Worm (Caenorhabditis elegans) whole organism, early embryonic: ENCODE data around the gene mct-3.

Experiments used
- B0310.2 ChIP-seq: sonication (generic microtip); optimal IDR thresholded peaks from 2 replicates; lab custom pipeline; 2016; ENCODE audit warnings: mild to moderate bottlenecking, missing genetic modification characterization, missing compliant biosample characterization
- F13C5.2 ChIP-seq: sonication (generic microtip); optimal IDR thresholded peaks from 2 replicates; lab custom pipeline; 2017; ENCODE audit warnings: mild to moderate bottlenecking, missing genetic modification characterization, inconsistent platforms, missing compliant biosample characterization
- aly-1 ChIP-seq: sonication (generic microtip); optimal IDR thresholded peaks from 2 replicates; lab custom pipeline; 2016; ENCODE audit warnings: missing genetic modification characterization, missing compliant biosample characterization
- ama-1 ChIP-seq: fragments of 150-350 bp; optimal IDR thresholded peaks from 2 replicates; lab custom pipeline; 2014
- ceh-13 ChIP-seq: fragments of 200-800 bp; sonication (Bioruptor generic); optimal IDR thresholded peaks from 2 replicates; lab custom pipeline; 2018; ENCODE audit warnings: mild to moderate bottlenecking, missing genetic modification characterization, missing compliant biosample characterization
- ceh-36 ChIP-seq: sonication (generic microtip); optimal IDR thresholded peaks from 2 replicates; lab custom pipeline; 2016; ENCODE audit warnings: missing genetic modification characterization, inconsistent platforms, missing compliant biosample characterization
- ets-7 ChIP-seq: sonication (generic microtip); optimal IDR thresholded peaks from 2 replicates; lab custom pipeline; 2016; ENCODE audit warnings: missing genotype, missing genetic modification characterization, missing compliant biosample characterization
- flt-1 ChIP-seq: fragments of 200-800 bp; sonication (Bioruptor generic); IDR thresholded peaks from 2 replicates; pipeline ENCODE4 v1.3.6; 2022; ENCODE audit warnings: missing genetic modification characterization, missing compliant biosample characterization
- hmbx-1 ChIP-seq: sonication (generic microtip); optimal IDR thresholded peaks from 2 replicates; lab custom pipeline; 2016; ENCODE audit warnings: mild to moderate bottlenecking, missing genetic modification characterization, missing compliant biosample characterization
- hmg-4 ChIP-seq: fragments of 200-800 bp; sonication (Bioruptor generic); optimal IDR thresholded peaks from 2 replicates; lab custom pipeline; 2018; ENCODE audit warnings: mild to moderate bottlenecking, missing genetic modification characterization, missing compliant biosample characterization
- hnd-1 ChIP-seq: sonication (generic microtip); optimal IDR thresholded peaks from 2 replicates; lab custom pipeline; 2016; ENCODE audit warnings: missing genetic modification characterization, missing compliant biosample characterization
- pes-1 ChIP-seq: fragments of 200-800 bp; sonication (Bioruptor generic); IDR thresholded peaks from 2 replicates; pipeline ENCODE4 v1.3.6; 2022; ENCODE audit warnings: missing genetic modification reagents, missing genetic modification characterization, missing compliant biosample characterization
- scrt-1 ChIP-seq: fragments of 200-800 bp; sonication (Bioruptor generic); IDR thresholded peaks from 2 replicates; pipeline ENCODE4 v1.3.6; 2022; ENCODE audit warnings: missing genetic modification characterization, missing compliant biosample characterization
- sea-1 ChIP-seq: fragments of 200-800 bp; sonication (Bioruptor generic); conservative IDR thresholded peaks from 2 replicates; pipeline ENCODE4 v1.3.6; 2022; ENCODE audit warnings: missing genetic modification characterization, missing compliant biosample characterization
- tbx-11 ChIP-seq: fragments of 200-800 bp; sonication (Bioruptor generic); IDR thresholded peaks from 2 replicates; pipeline ENCODE4 v1.3.6; 2022; ENCODE audit warnings: missing genetic modification characterization, missing compliant biosample characterization
- tbx-37 ChIP-seq: fragments of 200-800 bp; sonication (Bioruptor generic); conservative IDR thresholded peaks from 2 replicates; pipeline ENCODE4 v1.3.6; 2022; ENCODE audit warnings: missing genetic modification reagents, missing genetic modification characterization, missing compliant biosample characterization
- tra-4 ChIP-seq: sonication (generic microtip); optimal IDR thresholded peaks from 2 replicates; lab custom pipeline; 2017; ENCODE audit warnings: missing genetic modification characterization, missing compliant biosample characterization

mct-3 gene

DNA sequence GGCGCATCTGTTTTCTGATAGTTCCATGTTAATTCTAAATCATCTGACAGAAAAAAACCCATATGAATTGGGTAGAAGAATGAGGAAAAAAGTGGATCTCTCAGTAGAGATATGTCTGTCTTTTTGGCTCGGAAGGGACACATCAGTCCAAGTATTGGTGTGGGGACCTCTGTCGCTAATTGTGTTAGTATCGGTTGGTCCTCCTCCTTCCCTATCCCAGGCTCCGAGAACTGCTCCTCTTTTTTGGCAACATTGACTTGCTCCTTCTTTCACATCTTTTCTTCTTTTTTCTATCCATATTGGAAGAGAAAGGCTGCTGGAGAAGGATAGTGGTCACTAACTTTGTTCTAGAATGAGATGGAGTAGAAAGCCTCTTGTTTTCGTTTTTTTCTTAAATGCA lies 23.2 kb downstream of the mct-3 start:
- TF ChIP-seq F13C5.2, result no peak
- no peak for TF ChIP-seq hmbx-1
- TF ChIP-seq ama-1 (lab: Kevin White, UChicago), result no peak
- no peak for TF ChIP-seq tbx-11 (GFP tag; lab: Robert Waterston, UW)
- no peak for TF ChIP-seq tbx-37 (GFP tag; lab: Robert Waterston, UW)
- no peak for TF ChIP-seq ets-7
- no peak for TF ChIP-seq sea-1

DNA sequence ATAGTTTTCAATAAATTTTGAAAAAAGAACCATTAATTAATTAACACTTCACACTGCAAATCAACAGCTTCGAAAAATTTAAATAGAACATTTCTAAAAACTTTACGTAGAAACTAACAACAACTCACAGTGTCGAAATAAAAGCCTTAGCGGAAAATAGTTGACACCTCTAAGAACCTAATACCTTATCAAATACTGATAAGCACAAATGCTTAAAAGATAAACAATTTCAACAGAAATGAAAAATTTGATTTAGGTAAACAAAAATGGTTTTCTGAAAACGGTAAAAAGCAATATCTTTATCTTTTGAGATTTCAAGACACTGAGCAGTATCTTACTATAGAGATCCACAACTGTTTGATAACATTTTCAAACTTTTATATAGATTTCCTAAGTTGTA lies 24.2 kb downstream of the mct-3 start:
- no peak for TF ChIP-seq ceh-36 (tag; lab: Kevin White, UChicago)
- TF ChIP-seq tbx-11 (GFP tag; lab: Robert Waterston, UW), result no peak
- TF ChIP-seq ets-7, result no peak
- TF ChIP-seq hnd-1 (tag; lab: Kevin White, UChicago), result no peak
- no peak for TF ChIP-seq tbx-37 (GFP tag; lab: Robert Waterston, UW)
- TF ChIP-seq F13C5.2, result no peak
- TF ChIP-seq sea-1, result no peak
- TF ChIP-seq aly-1, result no peak
- TF ChIP-seq hmbx-1, result no peak
- no peak for TF ChIP-seq pes-1 (GFP tag; lab: Robert Waterston, UW)
- TF ChIP-seq flt-1 (GFP tag; lab: Robert Waterston, UW), result no peak
- no peak for TF ChIP-seq B0310.2

DNA sequence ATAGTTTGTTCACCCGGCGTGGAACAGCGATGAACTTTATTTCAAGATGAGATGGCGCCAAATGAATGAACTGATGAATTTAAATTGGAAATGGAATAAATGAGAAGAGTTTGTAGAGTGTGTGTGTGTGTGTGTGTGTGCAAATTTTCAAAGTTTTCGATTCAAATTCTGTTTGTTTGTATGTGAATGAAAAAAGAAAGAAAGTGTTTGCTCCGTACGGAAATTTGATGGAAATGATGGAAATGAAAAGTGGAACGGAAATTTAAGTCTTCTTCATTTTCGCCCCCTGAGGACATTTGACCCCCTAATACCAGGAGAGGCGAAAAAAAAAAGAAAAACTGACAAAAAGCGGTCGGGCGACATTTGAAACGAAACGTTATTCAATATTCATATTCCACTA lies 25.4 kb downstream of the mct-3 start:
- no peak for TF ChIP-seq aly-1

DNA sequence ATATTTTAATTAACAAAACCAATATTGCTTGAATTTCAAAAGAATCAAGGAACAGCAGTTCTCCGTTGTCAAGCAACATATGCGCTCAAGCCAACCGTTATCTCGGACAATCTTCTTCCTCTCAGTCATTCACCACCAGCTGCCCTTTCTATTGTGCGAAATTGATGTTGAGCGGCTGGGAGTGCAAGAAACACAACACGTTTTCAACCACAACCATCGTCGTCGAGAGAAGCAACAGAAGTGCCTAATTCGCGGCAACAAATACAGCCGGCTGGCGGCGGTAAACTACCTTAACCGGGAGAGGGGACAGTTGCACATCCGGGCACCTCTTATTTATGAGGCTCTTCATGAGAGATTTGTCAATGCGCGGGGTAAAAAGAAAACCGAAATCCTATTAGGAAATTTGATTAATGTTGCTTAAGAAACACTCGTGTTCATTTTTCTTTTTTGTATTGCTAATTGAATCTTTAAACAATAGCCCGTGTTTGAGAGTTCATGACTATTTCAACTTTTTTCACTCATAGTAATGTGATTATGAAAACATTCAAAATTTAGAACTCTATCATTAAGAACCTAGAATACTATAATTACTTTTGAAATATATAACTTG lies 29.2 kb downstream of the mct-3 start:
- TF ChIP-seq sea-1 (no peak), F13C5.2 (no peak), hmbx-1 (no peak), ama-1 (lab: Kevin White, UChicago) (no peak), hmg-4 (GFP tag; lab: Kevin White, UChicago) (peak; percentile 62)

DNA sequence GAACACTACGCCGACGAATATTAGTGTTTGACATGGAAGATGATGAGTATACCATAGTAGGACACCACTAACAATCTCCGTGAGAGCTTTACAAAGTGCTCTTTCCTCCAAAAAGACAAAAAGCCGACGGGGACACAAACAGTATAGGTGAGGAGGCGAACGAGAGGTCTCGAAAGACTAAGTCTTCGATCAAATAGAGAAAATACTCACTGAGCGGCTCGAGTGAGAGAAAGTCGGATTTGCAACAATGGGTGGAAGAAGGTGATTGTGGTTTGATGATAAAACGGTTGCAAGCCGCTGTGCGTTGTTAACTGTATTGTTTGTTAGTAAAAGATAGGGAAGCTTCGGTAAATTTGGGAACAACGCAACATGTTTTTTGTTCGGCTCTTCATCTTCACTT lies 29.9 kb downstream of the mct-3 start, which contains the start of gene hlb-1:
Gene hlb-1, minus strand, starts transcription at position 101 of the 400 bp plus-strand sequence.
- TF ChIP-seq tra-4 (tag; lab: Kevin White, UChicago) (no peak), hmg-4 (GFP tag; lab: Kevin White, UChicago) (no peak), B0310.2 (no peak), ceh-36 (tag; lab: Kevin White, UChicago) (no peak), sea-1 (no peak), tbx-11 (GFP tag; lab: Robert Waterston, UW) (no peak), ets-7 (no peak), pes-1 (GFP tag; lab: Robert Waterston, UW) (no peak), aly-1 (no peak), ceh-13 (GFP tag; lab: Kevin White, UChicago) (no peak), hnd-1 (tag; lab: Kevin White, UChicago) (no peak), flt-1 (GFP tag; lab: Robert Waterston, UW) (no peak)

DNA sequence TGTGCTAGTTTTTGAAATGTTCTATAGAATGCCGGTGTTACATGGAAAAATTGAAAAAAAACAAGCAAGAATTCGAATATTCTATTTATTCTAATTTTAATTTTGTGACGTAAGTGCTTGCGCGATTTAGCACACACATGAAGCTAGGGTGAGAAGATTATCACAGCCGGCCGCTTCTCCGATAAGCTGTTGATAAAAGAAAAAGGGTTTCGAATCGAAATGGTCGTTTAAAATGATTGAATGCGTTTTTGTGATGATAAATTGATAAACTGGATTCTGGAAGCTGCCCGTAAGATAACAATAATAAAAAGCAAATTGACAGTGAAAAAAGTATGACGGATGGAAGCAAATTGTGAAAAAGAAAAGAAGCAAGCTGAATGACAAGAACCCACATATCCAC lies 31.5 kb downstream of the mct-3 start:
- TF ChIP-seq sea-1 (no peak), tra-4 (tag; lab: Kevin White, UChicago) (no peak), aly-1 (no peak), hnd-1 (tag; lab: Kevin White, UChicago) (no peak), hmbx-1 (no peak), scrt-1 (no peak), ama-1 (lab: Kevin White, UChicago) (no peak), B0310.2 (no peak), tbx-37 (GFP tag; lab: Robert Waterston, UW) (no peak), tbx-11 (GFP tag; lab: Robert Waterston, UW) (no peak), F13C5.2 (no peak), pes-1 (GFP tag; lab: Robert Waterston, UW) (no peak), ceh-13 (GFP tag; lab: Kevin White, UChicago) (no peak)

DNA sequence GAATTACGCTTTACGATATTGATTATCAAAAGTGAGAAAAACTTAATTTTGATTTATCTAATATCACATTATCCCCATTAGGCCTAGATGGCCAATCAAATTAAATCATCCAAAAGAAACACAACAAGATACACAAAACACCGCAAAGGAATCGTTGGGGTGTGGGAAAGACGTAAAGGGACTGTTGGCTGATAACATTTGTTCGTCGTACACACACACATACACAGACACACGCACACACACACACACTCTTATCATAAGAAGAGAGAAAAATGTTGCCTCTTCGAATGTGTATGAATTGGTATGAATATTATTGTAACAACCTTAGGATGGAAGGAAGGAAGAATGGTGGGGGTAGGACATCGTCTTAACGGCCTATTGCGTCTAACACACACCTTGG lies 32.4 kb downstream of the mct-3 start:
- no peak for TF ChIP-seq ama-1 (lab: Kevin White, UChicago)
- no peak for TF ChIP-seq F13C5.2
- TF ChIP-seq aly-1, result no peak
- no peak for TF ChIP-seq sea-1
- TF ChIP-seq flt-1 (GFP tag; lab: Robert Waterston, UW), result no peak
- TF ChIP-seq hnd-1 (tag; lab: Kevin White, UChicago), result no peak
- no peak for TF ChIP-seq hmg-4 (GFP tag; lab: Kevin White, UChicago)
- TF ChIP-seq scrt-1, result no peak
- no peak for TF ChIP-seq ets-7
- TF ChIP-seq hmbx-1, result no peak
- no peak for TF ChIP-seq ceh-13 (GFP tag; lab: Kevin White, UChicago)
- no peak for TF ChIP-seq tbx-11 (GFP tag; lab: Robert Waterston, UW)
- TF ChIP-seq tbx-37 (GFP tag; lab: Robert Waterston, UW), result no peak
- no peak for TF ChIP-seq ceh-36 (tag; lab: Kevin White, UChicago)
- no peak for TF ChIP-seq tra-4 (tag; lab: Kevin White, UChicago)
- no peak for TF ChIP-seq B0310.2
- TF ChIP-seq pes-1 (GFP tag; lab: Robert Waterston, UW), result no peak

DNA sequence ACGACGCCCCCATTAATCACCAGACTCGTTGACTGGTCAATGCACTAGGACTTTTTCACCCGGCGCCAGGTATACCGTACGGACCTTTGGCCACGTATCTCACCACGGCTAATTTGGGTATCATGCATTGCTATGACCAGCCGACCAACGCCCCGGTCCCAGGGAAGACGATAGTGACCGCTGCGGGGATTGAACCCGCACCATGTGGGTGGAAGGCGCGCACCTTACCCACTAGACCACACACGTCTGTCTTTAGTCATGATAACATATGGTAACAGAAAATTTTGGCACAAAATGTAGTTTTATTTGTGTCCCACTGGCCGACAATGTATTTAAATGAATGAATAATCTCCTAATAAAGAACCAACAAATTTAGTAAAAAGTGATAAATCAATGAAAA lies 33.5 kb downstream of the mct-3 start:
- TF ChIP-seq ceh-13 (GFP tag; lab: Kevin White, UChicago) (no peak), sea-1 (peak; percentile 42; the same call in 1 of the 2 replicates)

DNA sequence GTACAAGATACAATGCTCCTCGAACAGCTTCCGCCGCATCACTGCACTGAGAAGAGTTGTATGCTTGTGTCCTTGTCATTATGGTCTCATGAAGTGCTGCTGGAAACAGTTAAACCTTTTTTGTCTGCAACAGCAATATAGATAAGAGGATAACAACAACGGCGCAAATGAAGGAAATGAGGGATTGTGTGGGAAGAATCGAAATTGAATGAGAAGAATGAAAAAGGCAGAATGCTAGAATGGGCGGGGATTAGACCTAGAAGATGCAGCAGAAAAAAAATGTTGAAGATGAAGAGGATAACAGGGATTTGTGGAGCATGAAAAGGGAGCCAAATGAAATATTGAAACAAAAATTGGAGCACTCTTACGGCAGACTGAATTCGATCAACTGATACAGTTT lies 40.5 kb downstream of the mct-3 start, which contains the start of gene sra-37:
Gene sra-37, minus strand, starts transcription at position 101 of the 400 bp plus-strand sequence.
- no peak for TF ChIP-seq tbx-11 (GFP tag; lab: Robert Waterston, UW)
- no peak for TF ChIP-seq scrt-1
- no peak for TF ChIP-seq F13C5.2
- TF ChIP-seq hmg-4 (GFP tag; lab: Kevin White, UChicago), result no peak
- TF ChIP-seq ama-1 (lab: Kevin White, UChicago), result no peak
- TF ChIP-seq tra-4 (tag; lab: Kevin White, UChicago), result no peak
- no peak for TF ChIP-seq hmbx-1
- no peak for TF ChIP-seq flt-1 (GFP tag; lab: Robert Waterston, UW)
- TF ChIP-seq sea-1, result no peak
- TF ChIP-seq ets-7, result no peak
- TF ChIP-seq B0310.2, result no peak
- no peak for TF ChIP-seq tbx-37 (GFP tag; lab: Robert Waterston, UW)
